Worm (Caenorhabditis elegans) whole organism, L1 larva: ENCODE results near the gene xol-1.

Experiments
- C16A3.4 ChIP-seq: fragments of 150-350 bp; optimal IDR thresholded peaks from 2 replicates; lab custom pipeline; 2014; ENCODE audit warnings: missing biosample characterization, missing genetic modification characterization
- aha-1 ChIP-seq: fragments of 150-350 bp; optimal IDR thresholded peaks from 2 replicates; lab custom pipeline; 2014; ENCODE audit warnings: missing biosample characterization, missing genetic modification characterization
- ama-1 ChIP-seq: fragments of 150-350 bp; optimal IDR thresholded peaks from 2 replicates; lab custom pipeline; 2014
- ceh-82 ChIP-seq, 3 experiments: fragments of 150-350 bp in 1 of 3; sonication (generic microtip) in 2 of 3; optimal IDR thresholded peaks; 2 replicates each; lab custom pipeline; 2014 to 2017; ENCODE audit warnings: missing biosample characterization in 3 of 3, missing genetic modification characterization in 3 of 3
- ces-1 ChIP-seq: fragments of 150-350 bp; optimal IDR thresholded peaks from 2 replicates; lab custom pipeline; 2014; ENCODE audit warnings: missing biosample characterization, missing genetic modification reagents, missing genetic modification characterization
- dpl-1 ChIP-seq, 3 experiments: fragments of 150-350 bp in 2 of 3; sonication (generic microtip) in 1 of 3; optimal IDR thresholded peaks; 2 replicates each; lab custom pipeline; 2014 to 2017; ENCODE audit warnings: missing biosample characterization in 3 of 3, missing genetic modification characterization in 3 of 3, missing genetic modification reagents in 3 of 3
- efl-1 ChIP-seq, 4 experiments: fragments of 150-350 bp; optimal IDR thresholded peaks in 3 of 4; peaks in 1 of 4; 1 replicate in 1 of 4; 2 replicates in 3 of 4; lab custom pipeline; 2014; ENCODE audit warnings: missing biosample characterization in 2 of 4, missing genetic modification characterization in 2 of 4, missing genetic modification reagents in 2 of 4
- efl-3 ChIP-seq: fragments of 200-800 bp; sonication (Bioruptor generic); optimal IDR thresholded peaks from 2 replicates; lab custom pipeline; 2018; ENCODE audit warnings: mild to moderate bottlenecking, missing genetic modification characterization, missing compliant biosample characterization
- egl-13 ChIP-seq: sonication (generic microtip); optimal IDR thresholded peaks from 2 replicates; lab custom pipeline; 2016; ENCODE audit warnings: missing genotype, missing genetic modification reagents, missing genetic modification characterization, missing compliant biosample characterization
- egl-27 ChIP-seq, 2 experiments: fragments of 150-350 bp in 1 of 2; sonication (generic microtip); optimal IDR thresholded peaks; 3 replicates each; lab custom pipeline; 2017 to 2018; ENCODE audit warnings: missing biosample characterization in 2 of 2, missing genetic modification characterization in 2 of 2, missing genetic modification reagents in 2 of 2
- elt-2 ChIP-seq: sonication (generic microtip); optimal IDR thresholded peaks from 2 replicates; lab custom pipeline; 2016; ENCODE audit warnings: missing genetic modification characterization, mild to moderate bottlenecking, inconsistent platforms, missing compliant biosample characterization, missing genetic modification reagents
- elt-3 ChIP-seq, 6 experiments: fragments of 150-350 bp in 1 of 6; sonication (generic microtip); optimal IDR thresholded peaks; 2 replicates each; lab custom pipeline; 2017 to 2018; ENCODE audit warnings: missing biosample characterization in 6 of 6, missing genetic modification characterization in 6 of 6, inconsistent platforms in 1 of 6
- ets-5 ChIP-seq: fragments of 200-800 bp; sonication (Bioruptor generic); IDR thresholded peaks from 2 replicates; pipeline ENCODE4 v1.3.6; 2022; ENCODE audit warnings: missing genetic modification characterization, missing compliant biosample characterization
- fos-1 ChIP-seq: fragments of 150-350 bp; optimal IDR thresholded peaks from 2 replicates; lab custom pipeline; 2014; ENCODE audit warnings: missing biosample characterization, missing genetic modification characterization
- grh-1 ChIP-seq: fragments of 200-800 bp; sonication (Bioruptor generic); IDR thresholded peaks from 2 replicates; pipeline ENCODE4 v1.3.6; 2022; ENCODE audit warnings: missing genetic modification reagents, missing genetic modification characterization, missing compliant biosample characterization
- hlh-17 ChIP-seq: fragments of 200-800 bp; sonication (Bioruptor generic); optimal IDR thresholded peaks from 2 replicates; lab custom pipeline; 2018; ENCODE audit warnings: missing genetic modification characterization, mild to moderate bottlenecking, missing compliant biosample characterization, moderate library complexity, borderline replicate concordance
- hlh-4 ChIP-seq: sonication (generic microtip); optimal IDR thresholded peaks from 2 replicates; lab custom pipeline; 2016; ENCODE audit warnings: mild to moderate bottlenecking, missing genetic modification characterization, missing compliant biosample characterization
- hpl-2 ChIP-seq: fragments of 150-350 bp; optimal IDR thresholded peaks from 2 replicates; lab custom pipeline; 2014; ENCODE audit warnings: missing biosample characterization, missing genetic modification reagents, missing genetic modification characterization
- irx-1 ChIP-seq: sonication (generic microtip); optimal IDR thresholded peaks from 2 replicates; lab custom pipeline; 2016; ENCODE audit warnings: missing genetic modification characterization, missing compliant biosample characterization
- isw-1 ChIP-seq: fragments of 200-800 bp; sonication (Bioruptor generic); IDR thresholded peaks from 2 replicates; pipeline ENCODE4 v1.3.6; 2022; ENCODE audit warnings: missing genetic modification characterization, missing compliant biosample characterization
- jun-1 ChIP-seq: fragments of 150-350 bp; optimal IDR thresholded peaks from 2 replicates; lab custom pipeline; 2014; ENCODE audit warnings: missing biosample characterization, missing genetic modification reagents, missing genetic modification characterization
- lin-13 ChIP-seq: fragments of 150-350 bp; optimal IDR thresholded peaks from 2 replicates; lab custom pipeline; 2014; ENCODE audit warnings: missing biosample characterization, missing genetic modification reagents, missing genetic modification characterization
- lin-14 ChIP-seq: fragments of 200-800 bp; sonication (Bioruptor generic); optimal IDR thresholded peaks from 2 replicates; lab custom pipeline; 2018; ENCODE audit warnings: mild to moderate bottlenecking, missing genetic modification characterization, moderate library complexity, missing compliant biosample characterization
- lin-35 ChIP-seq, 2 experiments: fragments of 150-350 bp; optimal IDR thresholded peaks; 2 replicates each; lab custom pipeline; 2014; ENCODE audit warnings: missing biosample characterization in 2 of 2, missing genetic modification characterization in 2 of 2, missing genetic modification reagents in 2 of 2
- lin-39 ChIP-seq: fragments of 150-350 bp; optimal IDR thresholded peaks from 2 replicates; lab custom pipeline; 2014; ENCODE audit warnings: missing biosample characterization, missing genetic modification reagents, missing genetic modification characterization
- lir-3 ChIP-seq: sonication (generic microtip); optimal IDR thresholded peaks from 2 replicates; lab custom pipeline; 2016; ENCODE audit warnings: mild to moderate bottlenecking, missing genetic modification characterization, moderate library complexity, missing compliant biosample characterization; ENCODE audit not compliant: poor library complexity
- lsy-2 ChIP-seq, 2 experiments: fragments of 150-350 bp; optimal IDR thresholded peaks; 2 replicates each; lab custom pipeline; 2014; ENCODE audit warnings: missing biosample characterization in 2 of 2, missing genetic modification characterization in 2 of 2
- mab-9 ChIP-seq: fragments of 200-800 bp; sonication (Bioruptor generic); IDR thresholded peaks from 2 replicates; pipeline ENCODE4 v1.3.6; 2022; ENCODE audit warnings: missing genetic modification reagents, missing genetic modification characterization, missing compliant biosample characterization
- mdl-1 ChIP-seq, 2 experiments: fragments of 150-350 bp; optimal IDR thresholded peaks; 2 replicates each; lab custom pipeline; 2014 to 2017; ENCODE audit warnings: missing biosample characterization in 2 of 2, missing genetic modification characterization in 2 of 2, inconsistent platforms in 1 of 2
- nhr-11 ChIP-seq: fragments of 150-350 bp; optimal IDR thresholded peaks from 2 replicates; lab custom pipeline; 2014; ENCODE audit warnings: missing biosample characterization, missing genetic modification characterization
- nhr-20 ChIP-seq: sonication (generic microtip); optimal IDR thresholded peaks from 2 replicates; lab custom pipeline; 2016; ENCODE audit warnings: mild to moderate bottlenecking, missing genetic modification characterization, missing compliant biosample characterization
- nhr-237 ChIP-seq: fragments of 150-350 bp; optimal IDR thresholded peaks from 2 replicates; lab custom pipeline; 2014; ENCODE audit warnings: missing biosample characterization, missing genetic modification characterization
- nhr-47 ChIP-seq: sonication (generic microtip); optimal IDR thresholded peaks from 2 replicates; lab custom pipeline; 2016; ENCODE audit warnings: mild to moderate bottlenecking, missing genetic modification characterization, moderate library complexity, missing compliant biosample characterization
- nhr-84 ChIP-seq: sonication (generic microtip); optimal IDR thresholded peaks from 2 replicates; lab custom pipeline; 2017; ENCODE audit warnings: missing biosample characterization, missing genetic modification characterization
- nhr-85 ChIP-seq: sonication (generic microtip); peaks from one replicate; lab custom pipeline; 2016; ENCODE audit warnings: missing genetic modification characterization, inconsistent platforms, missing compliant biosample characterization
- nhr-90 ChIP-seq: sonication (generic microtip); optimal IDR thresholded peaks from 2 replicates; lab custom pipeline; 2016; ENCODE audit warnings: mild to moderate bottlenecking, missing genetic modification characterization, missing compliant biosample characterization; ENCODE audit not compliant: poor library complexity
- pag-3 ChIP-seq: sonication (generic microtip); optimal IDR thresholded peaks from 2 replicates; lab custom pipeline; 2017; ENCODE audit warnings: missing genetic modification characterization, mild to moderate bottlenecking, missing compliant biosample characterization, antibody characterized with exemption, borderline replicate concordance; ENCODE audit not compliant: insufficient read depth
- pax-3 ChIP-seq: fragments of 200-800 bp; sonication (Bioruptor generic); optimal IDR thresholded peaks from 2 replicates; lab custom pipeline; 2018; ENCODE audit warnings: mild to moderate bottlenecking, missing genetic modification characterization, moderate library complexity, missing compliant biosample characterization
- rnt-1 ChIP-seq: sonication (generic microtip); optimal IDR thresholded peaks from 2 replicates; lab custom pipeline; 2016; ENCODE audit warnings: mild to moderate bottlenecking, missing genetic modification characterization, moderate library complexity, missing compliant biosample characterization
- skn-1 ChIP-seq: fragments of 150-350 bp; optimal IDR thresholded peaks from 2 replicates; lab custom pipeline; 2014; ENCODE audit warnings: missing biosample characterization, missing genetic modification characterization
- snu-23 ChIP-seq: sonication (generic microtip); optimal IDR thresholded peaks from 2 replicates; lab custom pipeline; 2016; ENCODE audit warnings: missing genetic modification characterization, missing compliant biosample characterization
- swsn-7 ChIP-seq: sonication (generic microtip); optimal IDR thresholded peaks from 2 replicates; lab custom pipeline; 2016; ENCODE audit warnings: missing genetic modification characterization, missing compliant biosample characterization
- tbx-2 ChIP-seq: sonication (generic microtip); optimal IDR thresholded peaks from 2 replicates; lab custom pipeline; 2016; ENCODE audit warnings: missing genetic modification characterization, missing compliant biosample characterization
- tlp-1 ChIP-seq: fragments of 150-350 bp; optimal IDR thresholded peaks from 2 replicates; lab custom pipeline; 2014; ENCODE audit warnings: missing biosample characterization, missing genetic modification characterization
- unc-130 ChIP-seq: fragments of 150-350 bp; optimal IDR thresholded peaks from 2 replicates; lab custom pipeline; 2017; ENCODE audit warnings: missing biosample characterization, missing genetic modification characterization, inconsistent platforms
- unc-30 ChIP-seq: sonication (generic microtip); optimal IDR thresholded peaks from 2 replicates; lab custom pipeline; 2017; ENCODE audit warnings: missing biosample characterization, missing genetic modification characterization
- unc-62 ChIP-seq: fragments of 150-350 bp; optimal IDR thresholded peaks from 2 replicates; lab custom pipeline; 2014; ENCODE audit warnings: missing biosample characterization, missing genetic modification reagents, missing genetic modification characterization
- unc-86 ChIP-seq: sonication (generic microtip); optimal IDR thresholded peaks from 2 replicates; lab custom pipeline; 2016; ENCODE audit warnings: missing genetic modification characterization, missing compliant biosample characterization
- unc-98 ChIP-seq: fragments of 200-800 bp; sonication (Bioruptor generic); IDR thresholded peaks from 2 replicates; pipeline ENCODE4 v1.3.6; 2022; ENCODE audit warnings: missing genetic modification characterization, missing compliant biosample characterization
- vab-15 ChIP-seq: sonication (generic microtip); optimal IDR thresholded peaks from 2 replicates; lab custom pipeline; 2017; ENCODE audit warnings: missing genotype, mild to moderate bottlenecking, missing genetic modification characterization, missing compliant biosample characterization
- zag-1 ChIP-seq: fragments of 150-350 bp; optimal IDR thresholded peaks from 2 replicates; lab custom pipeline; 2014; ENCODE audit warnings: missing biosample characterization, missing genetic modification characterization
- zip-4 ChIP-seq: fragments of 200-800 bp; sonication (Bioruptor generic); optimal IDR thresholded peaks from 2 replicates; lab custom pipeline; 2018; ENCODE audit warnings: mild to moderate bottlenecking, missing genetic modification characterization, moderate library complexity, missing compliant biosample characterization
- ztf-4 ChIP-seq: fragments of 150-350 bp; optimal IDR thresholded peaks from 2 replicates; lab custom pipeline; 2014; ENCODE audit warnings: missing biosample characterization, missing genetic modification characterization

xol-1 gene

DNA sequence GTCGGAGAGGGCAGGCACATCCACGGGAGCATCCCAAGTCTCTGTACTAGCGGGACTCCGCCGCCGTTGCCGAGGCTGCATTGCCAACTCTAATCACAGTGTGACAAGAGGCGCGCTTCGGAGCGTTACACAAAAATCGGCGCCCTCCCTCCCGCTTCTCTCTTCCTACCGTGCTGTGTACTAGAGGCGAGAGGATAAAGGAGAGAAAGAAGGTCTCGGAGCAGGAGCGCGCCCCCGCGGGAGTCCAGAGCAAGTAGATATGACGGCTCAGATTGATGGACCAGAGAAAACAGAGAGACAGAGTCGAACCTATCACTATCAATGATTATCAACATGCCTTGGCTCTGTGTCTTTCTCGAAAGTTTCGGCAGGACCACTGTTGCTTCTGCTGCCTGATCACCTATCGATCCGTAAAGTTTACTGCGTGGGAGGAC lies 11.9 kb downstream of the xol-1 start:
- no peak for TF ChIP-seq ama-1 (lab: Kevin White, UChicago)
- no peak for TF ChIP-seq ces-1 (GFP tag; lab: Kevin White, UChicago)
- TF ChIP-seq vab-15 (tag; lab: Kevin White, UChicago) = no peak
- TF ChIP-seq unc-86 (tag; lab: Kevin White, UChicago) = no peak
- no peak for TF ChIP-seq unc-30 (tag; lab: Kevin White, UChicago)
- TF ChIP-seq nhr-84 = no peak
- TF ChIP-seq elt-2 (tag; lab: Kevin White, UChicago) = no peak
- no peak for TF ChIP-seq unc-62 (GFP tag; lab: Kevin White, UChicago)
- TF ChIP-seq nhr-47 (tag; lab: Kevin White, UChicago) = peak; percentile 11
- TF ChIP-seq jun-1 (tag; lab: Kevin White, UChicago) = no peak
- TF ChIP-seq nhr-11 (tag; lab: Kevin White, UChicago) = no peak
- peak; percentile 43 for TF ChIP-seq unc-130
- TF ChIP-seq tbx-2 = peak; percentile 18
- TF ChIP-seq fos-1 = no peak
- TF ChIP-seq isw-1 (GFP tag; lab: Robert Waterston, UW) = no peak
- no peak for TF ChIP-seq grh-1
- no peak for TF ChIP-seq ztf-4 (tag; lab: Kevin White, UChicago)
- no peak for TF ChIP-seq efl-1 (optimal IDR thresholded peaks at IDR 0.05; lab: Kevin White, UChicago)
- no peak for TF ChIP-seq efl-1 (GFP tag; optimal IDR thresholded peaks at IDR 0.05 in 1 of 2; lab: Kevin White, UChicago)
- no peak for TF ChIP-seq nhr-85
- no peak for TF ChIP-seq lin-13 (GFP tag; lab: Kevin White, UChicago)
- no peak for TF ChIP-seq elt-3 (tag; optimal IDR thresholded peaks at IDR 0.05; lab: Kevin White, UChicago)
- no peak for TF ChIP-seq lin-39 (tag; lab: Kevin White, UChicago)
- no peak for TF ChIP-seq mdl-1 (tag; optimal IDR thresholded peaks at IDR 0.05; lab: Kevin White, UChicago)
- no peak for TF ChIP-seq ceh-82 (tag; optimal IDR thresholded peaks at IDR 0.05; lab: Kevin White, UChicago)
- TF ChIP-seq nhr-90 (tag; lab: Kevin White, UChicago) = no peak
- TF ChIP-seq swsn-7 (tag; lab: Kevin White, UChicago) = peak; percentile 30
- TF ChIP-seq lin-35 (GFP tag; optimal IDR thresholded peaks at IDR 0.05; lab: Kevin White, UChicago) = no peak
- TF ChIP-seq tlp-1 (tag; lab: Kevin White, UChicago) = no peak
- TF ChIP-seq aha-1 (tag; lab: Kevin White, UChicago) = no peak
- no peak for TF ChIP-seq egl-13 (tag; lab: Kevin White, UChicago)
- no peak for TF ChIP-seq hlh-4 (tag; lab: Kevin White, UChicago)
- no peak for TF ChIP-seq skn-1 (tag; lab: Kevin White, UChicago)
- peak in 1 of 2 experiments; percentile 41 for TF ChIP-seq lsy-2 (tag; optimal IDR thresholded peaks at IDR 0.05; lab: Kevin White, UChicago)
- TF ChIP-seq snu-23 = peak; percentile 38
- TF ChIP-seq efl-3 = no peak
- TF ChIP-seq nhr-20 (tag; lab: Kevin White, UChicago) = peak; percentile 36
- TF ChIP-seq zip-4 (GFP tag; lab: Kevin White, UChicago) = no peak
- peak; percentile 39 for TF ChIP-seq pag-3
- peak; percentile 52 for TF ChIP-seq rnt-1 (tag; lab: Kevin White, UChicago)
- TF ChIP-seq pax-3 (tag; lab: Kevin White, UChicago) = no peak
- TF ChIP-seq dpl-1 (GFP tag; optimal IDR thresholded peaks at IDR 0.05; lab: Kevin White, UChicago) = no peak
- TF ChIP-seq hpl-2 = no peak
- no peak for TF ChIP-seq lir-3 (tag; lab: Kevin White, UChicago)
- no peak for TF ChIP-seq mab-9 (GFP tag; lab: Robert Waterston, UW)
- TF ChIP-seq egl-27 (tag; optimal IDR thresholded peaks at IDR 0.05; lab: Kevin White, UChicago) = no peak
- no peak for TF ChIP-seq zag-1 (tag; lab: Kevin White, UChicago)
- no peak for TF ChIP-seq ets-5 (GFP tag; lab: Robert Waterston, UW)
- TF ChIP-seq C16A3.4 (tag; lab: Kevin White, UChicago) = no peak
- TF ChIP-seq hlh-17 (GFP tag; lab: Kevin White, UChicago) = no peak
- TF ChIP-seq unc-98 (GFP tag; lab: Robert Waterston, UW) = no peak
- no peak for TF ChIP-seq nhr-237 (tag; lab: Kevin White, UChicago)
- TF ChIP-seq lin-14 (GFP tag; lab: Kevin White, UChicago) = peak; percentile 78
- TF ChIP-seq irx-1 (tag; lab: Kevin White, UChicago) = no peak
